Worm (Caenorhabditis elegans): ENCODE results near the gene tbx-38.

ce11 chrIII:11824580-11824979 is 38.7 kb upstream of the tbx-38 start:
- TF ChIP-seq W03F9.2 (tag; optimal IDR thresholded peaks at IDR 0.05) (no peak), him-1 (tag; optimal IDR thresholded peaks at IDR 0.05) (no peak)

Data from whole organism, L4/young adult.